Fruit fly (Drosophila melanogaster): ENCODE results near the gene mRpL36.

mRpL36 gene

DNA sequence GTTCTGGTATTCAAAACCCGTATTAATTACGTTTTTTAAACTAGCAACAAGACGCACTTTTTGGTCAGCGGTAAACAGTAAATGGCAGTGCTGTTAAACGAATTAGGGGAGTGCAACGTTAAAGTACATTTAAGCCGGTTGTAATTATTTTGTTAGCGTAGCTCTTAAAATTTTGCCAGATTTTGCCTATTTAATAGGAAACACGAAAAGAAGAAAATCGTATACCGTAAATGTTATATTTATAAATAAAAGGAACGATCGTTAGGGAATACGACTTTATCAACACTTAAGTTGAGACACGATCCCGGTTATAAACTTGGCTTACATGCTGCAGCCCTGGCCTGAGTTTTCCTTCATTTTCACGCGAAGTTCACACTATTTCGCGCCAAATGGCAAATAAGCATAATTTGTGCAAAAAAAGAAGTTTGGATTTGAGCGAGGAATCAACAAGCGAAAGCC is 12.5 kb upstream of the mRpL36 start, which contains the start of the genes Setx and mus301 (continued):
- peak; percentile 20 for TF ChIP-seq CG15073 (GFP tag; optimal IDR thresholded peaks at IDR 0.05)
- peak; percentile 23 for TF ChIP-seq schlank (tag; optimal IDR thresholded peaks at IDR 0.05)
- TF ChIP-seq CG17568 (GFP tag; optimal IDR thresholded peaks at IDR 0.05) = no peak
- TF ChIP-seq z (GFP tag; IDR thresholded peaks at IDR 0.05) = no peak
- TF ChIP-seq CG30403 (GFP tag; optimal IDR thresholded peaks at IDR 0.05) = peak; percentile 91
- TF ChIP-seq esg (GFP tag; conservative IDR thresholded peaks at IDR 0.05) = peak; percentile 59
- TF ChIP-seq CG7357 (GFP tag; IDR thresholded peaks at IDR 0.05) = peak; percentile 64; the same call in 1 of the 3 replicates
- peak; percentile 55 for TF ChIP-seq CG31388 (GFP tag; optimal IDR thresholded peaks at IDR 0.05)
- no peak for TF ChIP-seq CG2129 (GFP tag; IDR thresholded peaks at IDR 0.05; ENCODE audit: partially characterized antibody)
- peak; percentile 89 for TF ChIP-seq Hsf (GFP tag; optimal IDR thresholded peaks at IDR 0.05)
- TF ChIP-seq lmd (GFP tag; IDR thresholded peaks at IDR 0.05) = peak; percentile 74
- TF ChIP-seq CG1602 (GFP tag; optimal IDR thresholded peaks at IDR 0.05) = peak; percentile 85
- peak; percentile 73 for TF ChIP-seq CG12744 (GFP tag; optimal IDR thresholded peaks at IDR 0.05)
- no peak for TF ChIP-seq prd (optimal IDR thresholded peaks at IDR 0.05)
- peak; percentile 84 for TF ChIP-seq prd (GFP tag; IDR thresholded peaks at IDR 0.05)
- TF ChIP-seq CG10147 (GFP tag; optimal IDR thresholded peaks at IDR 0.05) = no peak
- peak; percentile 79 for TF ChIP-seq Ptx1 (GFP tag; IDR thresholded peaks at IDR 0.05)
- peak; percentile 60 for TF ChIP-seq CG13296 (GFP tag; optimal IDR thresholded peaks at IDR 0.05)
- TF ChIP-seq B-H2 (GFP tag; optimal IDR thresholded peaks at IDR 0.05) = peak; percentile 75
- TF ChIP-seq zfh1 (GFP tag; IDR thresholded peaks at IDR 0.05) = peak; percentile 73
- TF ChIP-seq ac (GFP tag; optimal IDR thresholded peaks at IDR 0.05) = no peak
- TF ChIP-seq NC2β (GFP tag; optimal IDR thresholded peaks at IDR 0.05) = peak; percentile 74
- no peak for TF ChIP-seq Awh (GFP tag; IDR thresholded peaks at IDR 0.05)
- peak; percentile 86 for TF ChIP-seq CG15514 (GFP tag; optimal IDR thresholded peaks at IDR 0.05)
- TF ChIP-seq dati (GFP tag; IDR thresholded peaks at IDR 0.05) = no peak
- peak; percentile 76 for TF ChIP-seq CG4854 (GFP tag; optimal IDR thresholded peaks at IDR 0.05)
- peak; percentile 85 for TF ChIP-seq tin (GFP tag; optimal IDR thresholded peaks at IDR 0.05)
- peak; percentile 36; the same call in 1 of the 2 replicates for TF ChIP-seq CG4730 (GFP tag; IDR thresholded peaks at IDR 0.05)
- TF ChIP-seq CG8765 (GFP tag; IDR thresholded peaks at IDR 0.05) = peak; percentile 45; the same call in 1 of the 2 replicates
- no peak for TF ChIP-seq D19A (tag; optimal IDR thresholded peaks at IDR 0.05)
- TF ChIP-seq bab2 (GFP tag; optimal IDR thresholded peaks at IDR 0.05) = peak; percentile 84
- no peak for TF ChIP-seq en (GFP tag; optimal IDR thresholded peaks at IDR 0.05)
- TF ChIP-seq CG31365 (tag; optimal IDR thresholded peaks at IDR 0.05) = no peak
- TF ChIP-seq CG8089 (GFP tag; optimal IDR thresholded peaks at IDR 0.05) = peak; percentile 75
- TF ChIP-seq gce (GFP tag; IDR thresholded peaks at IDR 0.05) = no peak
- no peak for TF ChIP-seq CG14860 (GFP tag; IDR thresholded peaks at IDR 0.05; ENCODE audit: partially characterized antibody)
- peak in 1 of 2 experiments; percentile 71 for TF ChIP-seq bsh (GFP tag; optimal IDR thresholded peaks at IDR 0.05)
- peak in 1 of 2 experiments; percentile 6 for TF ChIP-seq tll (GFP tag; optimal IDR thresholded peaks at IDR 0.05)
- no peak for TF ChIP-seq vnd (GFP tag; IDR thresholded peaks at IDR 0.05; ENCODE audit: partially characterized antibody)
- TF ChIP-seq emc (GFP tag; optimal IDR thresholded peaks at IDR 0.05) = peak; percentile 71
- peak; percentile 58 for TF ChIP-seq CTCF (GFP tag; optimal IDR thresholded peaks at IDR 0.05)
- no peak for TF ChIP-seq CG12071 (GFP tag; optimal IDR thresholded peaks at IDR 0.05)
- no peak for TF ChIP-seq Hand (GFP tag; optimal IDR thresholded peaks at IDR 0.05)
- peak; percentile 91 for TF ChIP-seq E2f2 (GFP tag; IDR thresholded peaks at IDR 0.05)
- peak; percentile 60; the same call in 1 of the 3 replicates for TF ChIP-seq CG11560 (tag; IDR thresholded peaks at IDR 0.05)
- TF ChIP-seq lov (optimal IDR thresholded peaks at IDR 0.05) = no peak
- no peak for TF ChIP-seq lov (GFP tag; IDR thresholded peaks at IDR 0.05)
- TF ChIP-seq BEAF-32 (GFP tag; optimal IDR thresholded peaks at IDR 0.05) = peak; percentile 56
- TF ChIP-seq CG11723 (GFP tag; optimal IDR thresholded peaks at IDR 0.05) = peak; percentile 64
- TF ChIP-seq CG17385 (GFP tag; optimal IDR thresholded peaks at IDR 0.05) = peak; percentile 66
- peak; percentile 69 for TF ChIP-seq trh (GFP tag; optimal IDR thresholded peaks at IDR 0.05)
- peak; percentile 4 for TF ChIP-seq kah (GFP tag; optimal IDR thresholded peaks at IDR 0.05)

Measured in whole organism, embryonic.